Worm (Caenorhabditis elegans) whole organism, L3 larva: ENCODE results near the gene Y59C2A.2.

ENCODE experiments used
- aly-2 ChIP-seq: fragments of 150-350 bp; optimal IDR thresholded peaks from 2 replicates; lab custom pipeline; 2014; ENCODE audit warnings: missing biosample characterization, missing genetic modification characterization
- ama-1 ChIP-seq: fragments of 150-350 bp; optimal IDR thresholded peaks from 2 replicates; lab custom pipeline; 2018
- ceh-28 ChIP-seq: fragments of 150-350 bp; optimal IDR thresholded peaks from 2 replicates; lab custom pipeline; 2014; ENCODE audit warnings: missing biosample characterization, missing genetic modification reagents, missing genetic modification characterization
- ceh-82 ChIP-seq: fragments of 150-350 bp; optimal IDR thresholded peaks from 2 replicates; lab custom pipeline; 2014; ENCODE audit warnings: missing biosample characterization, missing genetic modification characterization
- ceh-9 ChIP-seq: sonication (generic microtip); optimal IDR thresholded peaks from 2 replicates; lab custom pipeline; 2018; ENCODE audit warnings: missing biosample characterization, missing genetic modification characterization
- egl-5 ChIP-seq: fragments of 150-350 bp; optimal IDR thresholded peaks from 2 replicates; lab custom pipeline; 2017; ENCODE audit warnings: missing biosample characterization, missing genetic modification reagents, missing genetic modification characterization, inconsistent platforms
- elt-1 ChIP-seq: fragments of 150-350 bp; optimal IDR thresholded peaks from 2 replicates; lab custom pipeline; 2014; ENCODE audit warnings: missing biosample characterization, missing genetic modification characterization
- elt-2 ChIP-seq: sonication (generic microtip); optimal IDR thresholded peaks from 2 replicates; lab custom pipeline; 2016; ENCODE audit warnings: missing genetic modification reagents, mild to moderate bottlenecking, missing genetic modification characterization, missing compliant biosample characterization
- elt-3 ChIP-seq, 3 experiments: fragments of 150-350 bp in 1 of 3; sonication (generic microtip) in 2 of 3; optimal IDR thresholded peaks; 2 replicates in 2 of 3; 4 replicates in 1 of 3; lab custom pipeline; 2014 to 2017; ENCODE audit warnings: missing biosample characterization in 3 of 3, missing genetic modification characterization in 3 of 3
- fkh-10 ChIP-seq: sonication (generic microtip); optimal IDR thresholded peaks from 2 replicates; lab custom pipeline; 2017; ENCODE audit warnings: missing biosample characterization, missing genetic modification reagents, missing genetic modification characterization
- hmg-11 ChIP-seq: sonication (generic microtip); optimal IDR thresholded peaks from 2 replicates; lab custom pipeline; 2016; ENCODE audit warnings: missing genetic modification characterization, missing compliant biosample characterization
- jun-1 ChIP-seq: fragments of 150-350 bp; optimal IDR thresholded peaks from 2 replicates; lab custom pipeline; 2014; ENCODE audit warnings: missing biosample characterization, missing genetic modification reagents, missing genetic modification characterization
- lin-15B ChIP-seq: fragments of 150-350 bp; optimal IDR thresholded peaks from 2 replicates; lab custom pipeline; 2014; ENCODE audit warnings: missing biosample characterization, missing genetic modification characterization
- lin-39 ChIP-seq: fragments of 150-350 bp; optimal IDR thresholded peaks from 2 replicates; lab custom pipeline; 2018; ENCODE audit warnings: missing biosample characterization, missing genetic modification reagents, missing genetic modification characterization
- lsy-12 ChIP-seq: sonication (generic microtip); optimal IDR thresholded peaks from 2 replicates; lab custom pipeline; 2016; ENCODE audit warnings: mild to moderate bottlenecking, missing genetic modification characterization, missing compliant biosample characterization
- mml-1 ChIP-seq: fragments of 150-350 bp; sonication (generic microtip); optimal IDR thresholded peaks from 3 replicates; lab custom pipeline; 2014; ENCODE audit warnings: missing biosample characterization, missing genetic modification characterization
- nfya-1 ChIP-seq: sonication (generic microtip); optimal IDR thresholded peaks from 2 replicates; lab custom pipeline; 2017; ENCODE audit warnings: missing genetic modification characterization, mild to moderate bottlenecking, missing compliant biosample characterization, antibody characterized with exemption, moderate library complexity; ENCODE audit not compliant: insufficient read depth
- nhr-12 ChIP-seq: fragments of 150-350 bp; optimal IDR thresholded peaks from 2 replicates; lab custom pipeline; 2014; ENCODE audit warnings: missing biosample characterization, missing genetic modification characterization
- nhr-23 ChIP-seq: fragments of 150-350 bp; optimal IDR thresholded peaks from 2 replicates; lab custom pipeline; 2014; ENCODE audit warnings: missing biosample characterization, missing genetic modification reagents, missing genetic modification characterization
- nhr-237 ChIP-seq: fragments of 150-350 bp; optimal IDR thresholded peaks from 2 replicates; lab custom pipeline; 2014; ENCODE audit warnings: missing biosample characterization, missing genetic modification characterization
- nhr-25 ChIP-seq: sonication (generic microtip); optimal IDR thresholded peaks from 2 replicates; lab custom pipeline; 2017; ENCODE audit warnings: missing biosample characterization, missing genetic modification characterization
- nhr-28 ChIP-seq: fragments of 150-350 bp; optimal IDR thresholded peaks from 2 replicates; lab custom pipeline; 2014; ENCODE audit warnings: missing biosample characterization, missing genetic modification characterization
- nhr-43 ChIP-seq: sonication (generic microtip); optimal IDR thresholded peaks from 2 replicates; lab custom pipeline; 2016; ENCODE audit warnings: mild to moderate bottlenecking, missing genetic modification characterization, missing compliant biosample characterization; ENCODE audit not compliant: poor library complexity, severe bottlenecking
- nhr-76 ChIP-seq: fragments of 150-350 bp; sonication (generic microtip); optimal IDR thresholded peaks from 5 replicates; lab custom pipeline; 2014; ENCODE audit warnings: missing biosample characterization, missing genetic modification characterization
- nhr-77 ChIP-seq: fragments of 150-350 bp; optimal IDR thresholded peaks from 2 replicates; lab custom pipeline; 2014; ENCODE audit warnings: missing biosample characterization, missing genetic modification characterization
- pha-4 ChIP-seq: fragments of 150-350 bp; optimal IDR thresholded peaks from 2 replicates; lab custom pipeline; 2014; ENCODE audit warnings: missing biosample characterization, missing genetic modification reagents, missing genetic modification characterization
- pqm-1 ChIP-seq: fragments of 150-350 bp; optimal IDR thresholded peaks from 2 replicates; lab custom pipeline; 2017; ENCODE audit warnings: missing biosample characterization, missing genetic modification characterization, inconsistent platforms
- sea-2 ChIP-seq: fragments of 150-350 bp; sonication (generic microtip); optimal IDR thresholded peaks from 4 replicates; lab custom pipeline; 2014; ENCODE audit warnings: missing biosample characterization, missing genetic modification reagents, missing genetic modification characterization
- snpc-4 ChIP-seq: fragments of 150-350 bp; optimal IDR thresholded peaks from 2 replicates; lab custom pipeline; 2014; ENCODE audit warnings: missing biosample characterization, missing genetic modification characterization
- unc-39 ChIP-seq: sonication (generic microtip); optimal IDR thresholded peaks from 4 replicates; lab custom pipeline; 2017; ENCODE audit warnings: missing biosample characterization, missing genetic modification characterization
- unc-62 ChIP-seq: fragments of 150-350 bp; sonication (generic microtip); optimal IDR thresholded peaks from 4 replicates; lab custom pipeline; 2014; ENCODE audit warnings: missing biosample characterization, missing genetic modification reagents, missing genetic modification characterization

Y59C2A.2 gene

ce11 chrII:2196742-2197141 is 7.2 kb downstream of the Y59C2A.2 start:
- TF ChIP-seq pha-4 (tag; lab: Kevin White, UChicago) (peak; percentile 16), nhr-237 (tag; lab: Kevin White, UChicago) (no peak)

DNA sequence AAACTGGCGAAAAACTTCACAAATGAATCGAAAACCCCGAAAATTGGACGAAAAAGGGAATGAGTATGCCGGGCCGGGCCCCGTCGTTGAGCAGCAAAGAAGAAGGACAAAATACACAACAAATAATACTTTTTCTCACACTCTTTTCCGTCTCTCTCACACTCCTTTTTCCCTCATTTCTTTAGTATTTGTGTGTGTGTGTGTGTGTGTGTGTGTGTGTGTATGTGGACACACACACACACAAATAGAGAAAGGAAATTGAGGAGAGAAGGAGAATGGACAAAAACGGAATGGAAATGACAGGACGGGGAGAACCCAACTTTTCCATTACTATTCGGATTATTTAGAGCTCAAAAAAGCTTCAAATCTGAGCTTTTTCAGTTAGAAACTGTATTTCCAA is 8.4 kb downstream of the Y59C2A.2 start:
- peak; percentile 15 for TF ChIP-seq pqm-1 (tag; lab: Kevin White, UChicago)
- peak; percentile 25 for TF ChIP-seq lin-15B (tag; lab: Kevin White, UChicago)
- no peak for TF ChIP-seq ceh-28
- TF ChIP-seq snpc-4: peak; percentile 40
- peak; percentile 35 for TF ChIP-seq elt-2 (tag; lab: Kevin White, UChicago)
- peak; percentile 58 for TF ChIP-seq hmg-11 (tag; lab: Kevin White, UChicago)
- no peak for TF ChIP-seq nhr-237 (tag; lab: Kevin White, UChicago)
- TF ChIP-seq nhr-25 (tag; lab: Kevin White, UChicago): no peak
- TF ChIP-seq pha-4 (tag; lab: Kevin White, UChicago): peak; percentile 95
- peak; percentile 36 for TF ChIP-seq jun-1 (tag; lab: Kevin White, UChicago)
- no peak for TF ChIP-seq nhr-76
- TF ChIP-seq nfya-1 (tag; lab: Kevin White, UChicago): peak; percentile 67
- TF ChIP-seq lin-39: peak; percentile 18
- peak; percentile 34 for TF ChIP-seq fkh-10 (GFP tag; lab: Kevin White, UChicago)
- TF ChIP-seq, all 47 proteins: peak for 10

DNA sequence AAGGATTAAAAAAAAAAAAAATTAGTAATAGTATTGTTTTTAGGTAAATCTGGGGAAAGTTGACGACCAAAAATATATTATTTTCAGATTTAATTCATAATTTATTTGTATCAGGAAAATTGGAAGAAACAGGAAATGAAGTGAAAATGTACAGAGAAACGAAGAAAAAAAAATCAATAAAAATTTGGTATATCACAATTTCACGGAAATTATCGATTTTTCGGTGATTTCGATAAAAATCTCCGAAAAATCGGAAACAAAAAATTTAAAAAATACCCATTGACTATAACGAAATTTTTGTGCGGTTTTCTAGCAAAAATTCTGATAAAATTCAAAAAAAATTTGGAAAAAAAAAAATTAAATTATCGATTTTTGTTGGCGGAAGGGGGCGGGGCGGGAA is 11.7 kb downstream of the Y59C2A.2 start:
- TF ChIP-seq nhr-12 (no peak), ceh-28 (peak; percentile 80)

DNA sequence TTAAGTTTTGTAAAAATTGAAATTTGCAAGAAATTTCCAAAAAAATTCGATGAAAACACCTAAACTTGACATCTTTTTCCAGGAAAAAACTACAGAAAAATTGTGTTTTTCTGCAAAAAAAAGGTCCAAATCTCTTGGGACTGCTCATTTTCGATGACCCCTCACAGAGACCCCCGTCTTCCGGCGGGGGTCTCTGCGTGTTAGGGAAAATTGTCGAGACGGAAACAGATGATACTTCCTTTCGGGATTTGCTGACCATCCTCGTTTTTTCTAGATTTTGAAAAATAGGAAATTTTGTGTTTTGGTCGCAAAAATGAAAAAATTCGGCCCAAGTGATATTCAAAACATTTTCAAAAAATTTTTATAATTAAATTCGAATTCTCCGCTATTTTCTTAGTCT is 12.6 kb downstream of the Y59C2A.2 start:
- TF ChIP-seq ama-1 (lab: Kevin White, UChicago) (no peak), nfya-1 (tag; lab: Kevin White, UChicago) (peak; percentile 2), lin-39 (peak; percentile 54)

- TF ChIP-seq egl-5 (tag; lab: Kevin White, UChicago) (no peak), ceh-82 (tag; lab: Kevin White, UChicago) (no peak), ceh-9 (tag; lab: Kevin White, UChicago) (no peak), jun-1 (tag; lab: Kevin White, UChicago) (no peak), nhr-23 (no peak), sea-2 (GFP tag; lab: Kevin White, UChicago) (no peak), elt-3 (tag; optimal IDR thresholded peaks at IDR 0.05; lab: Kevin White, UChicago) (no peak), unc-62 (GFP tag; lab: Kevin White, UChicago) (no peak), nhr-77 (tag; lab: Kevin White, UChicago) (no peak), elt-2 (tag; lab: Kevin White, UChicago) (no peak), pqm-1 (tag; lab: Kevin White, UChicago) (no peak), nhr-28 (tag; lab: Kevin White, UChicago) (no peak), hmg-11 (tag; lab: Kevin White, UChicago) (no peak), ceh-28 (no peak), nhr-76 (no peak), aly-2 (no peak), nhr-43 (no peak)
These were observed 13.4 kb downstream of the Y59C2A.2 start for ce11 chrII:2190522-2190921.

ce11 chrII:2189357-2189756 is 14.6 kb downstream of the Y59C2A.2 start, which contains the start of gene mtq-2:
TSS of gene mtq-2 (minus strand) at chrII:2189457.
- TF ChIP-seq unc-39 (tag; lab: Kevin White, UChicago) (no peak), lin-39 (no peak), lsy-12 (tag; lab: Kevin White, UChicago) (no peak), nhr-43 (no peak), mml-1 (tag; lab: Kevin White, UChicago) (no peak), elt-1 (tag; lab: Kevin White, UChicago) (no peak)
- TF ChIP-seq, all 47 proteins: peak for 0
